Fruit fly (Drosophila melanogaster): ENCODE results near the gene CG31673.
A peak's percentile ranks its signal among the peaks of the same experiment; 100 is the strongest.

Gene CG31673

dm6 chr2L:20796758-20797514, 32.5 kb upstream of the CG31673 start, which contains the start of gene vari (continued):
- no peak for TF ChIP-seq CG7839 (tag; optimal IDR thresholded peaks at IDR 0.05)
- TF ChIP-seq Dref (GFP tag; IDR thresholded peaks at IDR 0.05) = 0 out of 2 replicates have a peak, but pooled peaks have one; percentile 50
- no peak for TF ChIP-seq Hr51 (GFP tag; optimal IDR thresholded peaks at IDR 0.05)
- no peak for TF ChIP-seq toy (GFP tag; IDR thresholded peaks at IDR 0.05)
- 0 out of 3 replicates have a peak, but pooled peaks have one; percentile 12 for TF ChIP-seq Mrtf (GFP tag; IDR thresholded peaks at IDR 0.05)
- TF ChIP-seq klu (GFP tag; IDR thresholded peaks at IDR 0.05) = no peak
- TF ChIP-seq Ssrp (tag; optimal IDR thresholded peaks at IDR 0.05) = no peak
- no peak for TF ChIP-seq CG4404 (GFP tag; IDR thresholded peaks at IDR 0.05)
- TF ChIP-seq CG3995 (GFP tag; optimal IDR thresholded peaks at IDR 0.05) = no peak
- TF ChIP-seq Poxn (GFP tag; IDR thresholded peaks at IDR 0.05) = no peak
- TF ChIP-seq cas (GFP tag; IDR thresholded peaks at IDR 0.05) = no peak
- no peak for TF ChIP-seq Hr3 (GFP tag; optimal IDR thresholded peaks at IDR 0.05)
- no peak for TF ChIP-seq Max (GFP tag; optimal IDR thresholded peaks at IDR 0.05)
- TF ChIP-seq tna (GFP tag; IDR thresholded peaks at IDR 0.05; ENCODE audit: partially characterized antibody) = 0 out of 2 replicates have a peak, but pooled peaks have one; percentile 26
- no peak for TF ChIP-seq dan (GFP tag; IDR thresholded peaks at IDR 0.05)
- TF ChIP-seq CG4730 (GFP tag; IDR thresholded peaks at IDR 0.05) = no peak
- no peak for TF ChIP-seq da (GFP tag; optimal IDR thresholded peaks at IDR 0.05)
- TF ChIP-seq tap (tag; optimal IDR thresholded peaks at IDR 0.05) = no peak
- no peak for TF ChIP-seq CG13123 (GFP tag; optimal IDR thresholded peaks at IDR 0.05)
- TF ChIP-seq Elba2 (GFP tag; optimal IDR thresholded peaks at IDR 0.05) = no peak
- no peak for TF ChIP-seq HmgD (GFP tag; optimal IDR thresholded peaks at IDR 0.05)
- TF ChIP-seq CG10366 (GFP tag; IDR thresholded peaks at IDR 0.05) = no peak
- TF ChIP-seq Ravus (GFP tag; IDR thresholded peaks at IDR 0.05) = no peak
- no peak for TF ChIP-seq CG8089 (GFP tag; optimal IDR thresholded peaks at IDR 0.05)
- no peak for TF ChIP-seq gsb-n (tag; optimal IDR thresholded peaks at IDR 0.05)
- TF ChIP-seq CG7357 (GFP tag; IDR thresholded peaks at IDR 0.05) = no peak
- no peak for TF ChIP-seq Drgx (GFP tag; IDR thresholded peaks at IDR 0.05)
- TF ChIP-seq abd-A (tag; optimal IDR thresholded peaks at IDR 0.05) = no peak
- TF ChIP-seq CG9437 (GFP tag; optimal IDR thresholded peaks at IDR 0.05) = no peak
- no peak for TF ChIP-seq crc (GFP tag; optimal IDR thresholded peaks at IDR 0.05)
- peak; percentile 76 for TF ChIP-seq Dp (GFP tag; optimal IDR thresholded peaks at IDR 0.05)
- TF ChIP-seq CG1233 (GFP tag; optimal IDR thresholded peaks at IDR 0.05) = no peak
- TF ChIP-seq org-1 (GFP tag; optimal IDR thresholded peaks at IDR 0.05) = no peak
- TF ChIP-seq CG8388 (GFP tag; optimal IDR thresholded peaks at IDR 0.05) = no peak
- no peak for TF ChIP-seq dati (GFP tag; IDR thresholded peaks at IDR 0.05)
- TF ChIP-seq fu2 (GFP tag; optimal IDR thresholded peaks at IDR 0.05) = no peak
- TF ChIP-seq seq (GFP tag; IDR thresholded peaks at IDR 0.05) = no peak
- no peak for TF ChIP-seq cad (GFP tag; optimal IDR thresholded peaks at IDR 0.05)
- no peak for TF ChIP-seq Bteb2 (GFP tag; optimal IDR thresholded peaks at IDR 0.05)
- no peak for TF ChIP-seq CG3407 (GFP tag; optimal IDR thresholded peaks at IDR 0.05)
- TF ChIP-seq CG10321 (GFP tag; IDR thresholded peaks at IDR 0.05) = no peak
- no peak for TF ChIP-seq CG6683 (GFP tag; optimal IDR thresholded peaks at IDR 0.05)
- TF ChIP-seq CG17328 (GFP tag; IDR thresholded peaks at IDR 0.05) = no peak

Measured in whole organism, embryonic.